Fruit fly (Drosophila melanogaster) whole organism, embryonic: ENCODE results near the gene Lmpt.
A peak's percentile ranks its signal among the peaks of the same experiment; 100 is the strongest.

ENCODE experiments used
- Antp ChIP-seq: fragments of 200-800 bp; sonication (Bioruptor generic); optimal IDR thresholded peaks from 3 replicates; lab custom pipeline; 2016; ENCODE audit warnings: missing biosample characterization, missing genetic modification characterization
- B-H2 ChIP-seq: fragments of 200-800 bp; sonication (Bioruptor generic); optimal IDR thresholded peaks from 2 replicates; lab custom pipeline; 2018; ENCODE audit warnings: missing biosample characterization, mild to moderate bottlenecking, missing genetic modification characterization
- Bdp1 ChIP-seq: fragments of 200-800 bp; sonication (Bioruptor generic); optimal IDR thresholded peaks from 3 replicates; lab custom pipeline; 2016; ENCODE audit warnings: missing biosample characterization, missing genetic modification characterization
- CG10431 ChIP-seq: fragments of 200-800 bp; sonication (Bioruptor generic); optimal IDR thresholded peaks from 3 replicates; lab custom pipeline; 2018; ENCODE audit warnings: missing biosample characterization, mild to moderate bottlenecking, missing genetic modification characterization
- CG11093 ChIP-seq: fragments of 200-800 bp; sonication (Bioruptor generic); IDR thresholded peaks from 3 replicates; pipeline ENCODE4 v1.3.6; 2022; ENCODE audit warnings: missing biosample characterization, missing genetic modification characterization
- CG11504 ChIP-seq: fragments of 200-800 bp; sonication (Bioruptor generic); optimal IDR thresholded peaks from 3 replicates; lab custom pipeline; 2019; ENCODE audit warnings: missing biosample characterization, mild to moderate bottlenecking, missing genetic modification characterization, moderate library complexity
- CG11560 ChIP-seq: fragments of 200-800 bp; sonication (Bioruptor generic); IDR thresholded peaks from 3 replicates; pipeline ENCODE4 v1.3.6; 2022; ENCODE audit warnings: missing biosample characterization, missing genetic modification characterization
- CG12391 ChIP-seq: fragments of 200-800 bp; sonication (Bioruptor generic); optimal IDR thresholded peaks from 3 replicates; lab custom pipeline; 2018; ENCODE audit warnings: missing biosample characterization, mild to moderate bottlenecking, missing genetic modification characterization, moderate library complexity
- CG15696 ChIP-seq: fragments of 200-800 bp; sonication (Bioruptor generic); optimal IDR thresholded peaks from 2 replicates; lab custom pipeline; 2019; ENCODE audit warnings: missing biosample characterization, mild to moderate bottlenecking, missing genetic modification characterization, moderate library complexity
- CG17359 ChIP-seq: fragments of 200-800 bp; sonication (Bioruptor generic); optimal IDR thresholded peaks from 3 replicates; lab custom pipeline; 2018; ENCODE audit warnings: missing biosample characterization, mild to moderate bottlenecking, missing genetic modification characterization, moderate library complexity
- CG18262 ChIP-seq: fragments of 200-800 bp; optimal IDR thresholded peaks from 3 replicates; lab custom pipeline; 2019; ENCODE audit warnings: missing biosample characterization, mild to moderate bottlenecking, missing genetic modification characterization, moderate library complexity
- CG31224 ChIP-seq: fragments of 200-800 bp; sonication (Bioruptor generic); IDR thresholded peaks from 2 replicates; pipeline ENCODE4 v1.3.6; 2022; ENCODE audit warnings: missing biosample characterization, missing genetic modification characterization
- CG31388 ChIP-seq: fragments of 200-800 bp; sonication (Bioruptor generic); optimal IDR thresholded peaks from 2 replicates; lab custom pipeline; 2016; ENCODE audit warnings: missing biosample characterization, missing genetic modification characterization
- CG4854 ChIP-seq: fragments of 200-800 bp; sonication (Bioruptor generic); optimal IDR thresholded peaks from 2 replicates; lab custom pipeline; 2016; ENCODE audit warnings: missing biosample characterization, missing genetic modification characterization, inconsistent platforms
- CG9797 ChIP-seq: fragments of 200-800 bp; sonication (Bioruptor generic); optimal IDR thresholded peaks from 3 replicates; lab custom pipeline; 2018; ENCODE audit warnings: missing biosample characterization, mild to moderate bottlenecking, missing genetic modification characterization
- Camta ChIP-seq: fragments of 200-800 bp; sonication (Bioruptor generic); optimal IDR thresholded peaks from 2 replicates; lab custom pipeline; 2016; ENCODE audit warnings: missing biosample characterization, missing genetic modification characterization
- D19B ChIP-seq: fragments of 200-800 bp; sonication (Bioruptor generic); optimal IDR thresholded peaks from 2 replicates; lab custom pipeline; 2017; ENCODE audit warnings: missing biosample characterization, mild to moderate bottlenecking, missing genetic modification characterization
- Dbx ChIP-seq: fragments of 200-800 bp; sonication (Bioruptor generic); IDR thresholded peaks from 3 replicates; pipeline ENCODE4 v1.3.6; 2022; ENCODE audit warnings: missing biosample characterization, missing genetic modification characterization
- Dip2 ChIP-seq: fragments of 200-800 bp; sonication (Bioruptor generic); IDR thresholded peaks from 2 replicates; pipeline ENCODE4 v1.3.6; 2022; ENCODE audit warnings: missing biosample characterization, missing genetic modification characterization
- Ets65A ChIP-seq: fragments of 200-800 bp; sonication (Bioruptor generic); peaks from one replicate; lab custom pipeline; 2016; ENCODE audit warnings: missing biosample characterization, missing genetic modification characterization
- HLHmδ ChIP-seq: fragments of 200-800 bp; sonication (Bioruptor generic); optimal IDR thresholded peaks from 2 replicates; lab custom pipeline; 2018; ENCODE audit warnings: missing biosample characterization, mild to moderate bottlenecking, missing genetic modification characterization, moderate library complexity
- Hey ChIP-seq: fragments of 200-800 bp; sonication (Bioruptor generic); optimal IDR thresholded peaks from 3 replicates; lab custom pipeline; 2018; ENCODE audit warnings: missing biosample characterization, mild to moderate bottlenecking, missing genetic modification characterization
- HmgD ChIP-seq: fragments of 200-800 bp; sonication (Bioruptor generic); optimal IDR thresholded peaks from 3 replicates; lab custom pipeline; 2016; ENCODE audit warnings: missing biosample characterization, missing genetic modification characterization
- Med ChIP-seq: fragments of 200-800 bp; sonication (Bioruptor generic); peaks from one replicate; lab custom pipeline; 2016; ENCODE audit warnings: missing biosample characterization, missing genetic modification characterization, mild to moderate bottlenecking, inconsistent platforms, moderate library complexity
- Mrtf ChIP-seq: fragments of 200-800 bp; sonication (Bioruptor generic); IDR thresholded peaks from 3 replicates; pipeline ENCODE4 v1.3.6; 2022; ENCODE audit warnings: missing biosample characterization, missing genetic modification characterization
- Opbp ChIP-seq: fragments of 200-800 bp; sonication (Bioruptor generic); IDR thresholded peaks from 3 replicates; pipeline ENCODE4 v1.3.6; 2022; ENCODE audit warnings: missing biosample characterization, missing genetic modification characterization; ENCODE audit not compliant: partially characterized antibody
- Pdp1 ChIP-seq, 2 experiments: fragments of 200-800 bp; sonication (Bioruptor generic); optimal IDR thresholded peaks; 3 replicates each; lab custom pipeline; 2016; ENCODE audit warnings: missing biosample characterization in 2 of 2, missing genetic modification characterization in 2 of 2, mild to moderate bottlenecking in 1 of 2, moderate library complexity in 1 of 2
- Ptx1 ChIP-seq: fragments of 200-800 bp; sonication (Bioruptor generic); IDR thresholded peaks from 2 replicates; pipeline ENCODE4 v1.3.6; 2022; ENCODE audit warnings: missing biosample characterization, missing genetic modification characterization
- Side ChIP-seq: fragments of 200-800 bp; sonication (Bioruptor generic); optimal IDR thresholded peaks from 2 replicates; lab custom pipeline; 2016; ENCODE audit warnings: missing biosample characterization, missing genetic modification characterization
- Six4 ChIP-seq: fragments of 200-800 bp; sonication (Bioruptor generic); optimal IDR thresholded peaks from 2 replicates; lab custom pipeline; 2016; ENCODE audit warnings: missing biosample characterization, missing genetic modification characterization
- Sry-δ ChIP-seq: fragments of 200-800 bp; sonication (Bioruptor generic); optimal IDR thresholded peaks from 2 replicates; lab custom pipeline; 2016; ENCODE audit warnings: missing biosample characterization, missing genetic modification characterization
- al ChIP-seq: fragments of 200-800 bp; sonication (Bioruptor generic); IDR thresholded peaks from 2 replicates; pipeline ENCODE4 v1.3.6; 2022; ENCODE audit warnings: missing biosample characterization, missing genetic modification characterization
- ap ChIP-seq: fragments of 200-800 bp; sonication (Bioruptor generic); IDR thresholded peaks from 2 replicates; pipeline ENCODE4 v1.3.6; 2022; ENCODE audit warnings: missing biosample characterization, missing genetic modification characterization
- ato ChIP-seq: fragments of 200-800 bp; sonication (Bioruptor generic); IDR thresholded peaks from 2 replicates; pipeline ENCODE4 v1.3.6; 2022; ENCODE audit warnings: missing biosample characterization, missing genetic modification characterization; ENCODE audit not compliant: partially characterized antibody
- bcd ChIP-seq: fragments of 200-800 bp; sonication (Bioruptor generic); optimal IDR thresholded peaks from 2 replicates; lab custom pipeline; 2017; ENCODE audit warnings: missing biosample characterization, mild to moderate bottlenecking, missing genetic modification characterization
- cad ChIP-seq: fragments of >200 bp; optimal IDR thresholded peaks from 2 replicates; lab custom pipeline; 2017; ENCODE audit warnings: missing biosample characterization, missing genetic modification characterization
- dimm ChIP-seq: fragments of 200-800 bp; sonication (Bioruptor generic); IDR thresholded peaks from 2 replicates; pipeline ENCODE4 v1.3.6; 2022; ENCODE audit warnings: missing biosample characterization, missing genetic modification characterization
- gce ChIP-seq: fragments of 200-800 bp; sonication (Bioruptor generic); IDR thresholded peaks from 3 replicates; pipeline ENCODE4 v1.3.6; 2022; ENCODE audit warnings: missing biosample characterization, missing genetic modification characterization
- ham ChIP-seq: fragments of 200-800 bp; sonication (Bioruptor generic); IDR thresholded peaks from 2 replicates; pipeline ENCODE4 v1.3.6; 2022; ENCODE audit warnings: missing biosample characterization, missing genetic modification characterization
- insv ChIP-seq, 2 experiments: fragments of 200-800 bp; sonication (Bioruptor generic); optimal IDR thresholded peaks; 3 replicates each; lab custom pipeline; 2016 to 2018; ENCODE audit warnings: missing biosample characterization in 2 of 2, missing genetic modification characterization in 2 of 2
- mam ChIP-seq: fragments of 200-800 bp; sonication (Bioruptor generic); optimal IDR thresholded peaks from 3 replicates; lab custom pipeline; 2016; ENCODE audit warnings: missing biosample characterization, missing genetic modification characterization
- sens-2 ChIP-seq: fragments of 200-800 bp; sonication (Bioruptor generic); IDR thresholded peaks from 2 replicates; pipeline ENCODE4 v1.3.6; 2022; ENCODE audit warnings: missing biosample characterization, missing genetic modification characterization
- stc ChIP-seq: fragments of 200-800 bp; sonication (Bioruptor generic); IDR thresholded peaks from 2 replicates; pipeline ENCODE4 v1.3.6; 2022; ENCODE audit warnings: missing biosample characterization, missing genetic modification characterization
- tgo ChIP-seq: fragments of 200-800 bp; sonication (Bioruptor generic); IDR thresholded peaks from 3 replicates; pipeline ENCODE4 v1.3.6; 2022; ENCODE audit warnings: missing biosample characterization, missing genetic modification characterization
- tio ChIP-seq: fragments of 200-800 bp; sonication (Bioruptor generic); optimal IDR thresholded peaks from 2 replicates; lab custom pipeline; 2017; ENCODE audit warnings: missing biosample characterization, missing genetic modification characterization, inconsistent platforms
- wor ChIP-seq: fragments of 200-800 bp; sonication (Bioruptor generic); IDR thresholded peaks from 2 replicates; pipeline ENCODE4 v1.3.6; 2022; ENCODE audit warnings: missing biosample characterization, missing genetic modification characterization

Gene Lmpt

dm6 chr3L:16842087-16842567 lies 23.0 kb upstream of the Lmpt start, which contains the start of gene TSG101 (continued):
- no peak for TF ChIP-seq Bdp1 (GFP tag; lab: Kevin White, UChicago)
- TF ChIP-seq CG9797 (GFP tag; lab: Kevin White, UChicago), result peak; percentile 79
- TF ChIP-seq Sry-δ (GFP tag; lab: Kevin White, UChicago), result peak; percentile 54
- peak in 1 of 2 experiments; percentile 21 for TF ChIP-seq Pdp1 (GFP tag; optimal IDR thresholded peaks at IDR 0.05; lab: Kevin White, UChicago)

dm6 chr3L:16842952-16843351 lies 22.1 kb upstream of the Lmpt start:
- no peak for TF ChIP-seq CG31388 (GFP tag; lab: Kevin White, UChicago)
- no peak for TF ChIP-seq ap (GFP tag; lab: Robert Waterston, UW)
- peak; percentile 34 for TF ChIP-seq CG10431 (GFP tag; lab: Kevin White, UChicago)
- no peak for TF ChIP-seq CG11560 (tag; lab: Robert Waterston, UW)
- TF ChIP-seq Med (GFP tag; lab: Kevin White, UChicago), result peak; percentile 27
- TF ChIP-seq, all 482 proteins: peak for 2

- TF ChIP-seq Ptx1 (peak; percentile 34), Hey (tag; lab: Kevin White, UChicago) (no peak), HmgD (GFP tag; lab: Kevin White, UChicago) (no peak), CG15696 (tag; lab: Kevin White, UChicago) (peak; percentile 59), ato (0 out of 2 replicates have a peak, but pooled peaks have one; percentile 10), Opbp (no peak), cad (GFP tag; lab: Kevin White, UChicago) (no peak), Camta (GFP tag; lab: Kevin White, UChicago) (peak; percentile 59), mam (peak; percentile 64), al (GFP tag; lab: Robert Waterston, UW) (0 out of 2 replicates have a peak, but pooled peaks have one; percentile 42), Med (GFP tag; lab: Kevin White, UChicago) (peak; percentile 87), Dbx (GFP tag; lab: Robert Waterston, UW) (peak; percentile 28; the same call in 1 of the 3 replicates), tgo (GFP tag; lab: Robert Waterston, UW) (no peak), dimm (no peak), CG11504 (no peak), Antp (GFP tag; lab: Kevin White, UChicago) (peak; percentile 43), CG17359 (no peak), Side (GFP tag; lab: Kevin White, UChicago) (peak; percentile 22), ham (GFP tag; lab: Robert Waterston, UW) (no peak), Ets65A (GFP tag; lab: Kevin White, UChicago) (peak; percentile 7), gce (GFP tag; lab: Robert Waterston, UW) (no peak), wor (GFP tag; lab: Robert Waterston, UW) (no peak), CG4854 (GFP tag; lab: Kevin White, UChicago) (peak; percentile 29), CG11560 (tag; lab: Robert Waterston, UW) (peak; percentile 96), stc (GFP tag; lab: Robert Waterston, UW) (no peak), CG11093 (GFP tag; lab: Robert Waterston, UW) (no peak), HLHmδ (GFP tag; lab: Kevin White, UChicago) (no peak), Dip2 (GFP tag; lab: Robert Waterston, UW) (no peak), Six4 (peak; percentile 7), B-H2 (GFP tag; lab: Kevin White, UChicago) (peak; percentile 69), sens-2 (GFP tag; lab: Robert Waterston, UW) (peak; percentile 10; the same call in 1 of the 2 replicates), D19B (peak; percentile 23), CG31224 (no peak), insv (GFP tag; optimal IDR thresholded peaks at IDR 0.05; lab: Kevin White, UChicago) (peak in 1 of 2 experiments; percentile 50), bcd (GFP tag; lab: Kevin White, UChicago) (no peak), tio (GFP tag; lab: Kevin White, UChicago) (no peak), CG18262 (tag; lab: Kevin White, UChicago) (peak; percentile 69), Mrtf (GFP tag; lab: Robert Waterston, UW) (no peak), CG12391 (peak; percentile 83)
Measured at dm6 chr3L:16844920-16845573, 20.0 kb upstream of the Lmpt start, which contains the start of the genes kud and Zcchc7. Gene kud (minus strand): TSS chr3L:16844991. Gene Zcchc7 (plus strand): TSS chr3L:16845386.
